Worm (Caenorhabditis elegans): ENCODE results near the gene K07H8.7.

ce11 chrIV:8297192-8297591 lies 37.4 kb upstream of the K07H8.7 start, which contains the start of gene nprl-3:
- no peak for TF ChIP-seq ZK546.5 (tag; optimal IDR thresholded peaks at IDR 0.05)
- TF ChIP-seq lin-15B (tag; optimal IDR thresholded peaks at IDR 0.05) = no peak
- no peak for TF ChIP-seq lsy-2 (tag; optimal IDR thresholded peaks at IDR 0.05)
- no peak for TF ChIP-seq set-16 (GFP tag; IDR thresholded peaks at IDR 0.05)
- TF ChIP-seq ama-1 (optimal IDR thresholded peaks at IDR 0.05) = no peak
- no peak for TF ChIP-seq unc-39 (tag; optimal IDR thresholded peaks at IDR 0.05)
- TF ChIP-seq F10B5.3 (tag; optimal IDR thresholded peaks at IDR 0.05) = no peak
- no peak for TF ChIP-seq R02D3.7 (tag; optimal IDR thresholded peaks at IDR 0.05)
- no peak for TF ChIP-seq nhr-11 (tag; optimal IDR thresholded peaks at IDR 0.05)
- no peak for TF ChIP-seq nhr-237 (tag; optimal IDR thresholded peaks at IDR 0.05)
- TF ChIP-seq daf-16 (GFP tag; optimal IDR thresholded peaks at IDR 0.05) = no peak
- no peak for TF ChIP-seq daf-16 (tag; optimal IDR thresholded peaks at IDR 0.05)
- TF ChIP-seq snpc-4 (tag; optimal IDR thresholded peaks at IDR 0.05) = no peak

Data from whole organism, L4 larva.